Worm (Caenorhabditis elegans): ENCODE measurements around the gene glo-3.

DNA sequence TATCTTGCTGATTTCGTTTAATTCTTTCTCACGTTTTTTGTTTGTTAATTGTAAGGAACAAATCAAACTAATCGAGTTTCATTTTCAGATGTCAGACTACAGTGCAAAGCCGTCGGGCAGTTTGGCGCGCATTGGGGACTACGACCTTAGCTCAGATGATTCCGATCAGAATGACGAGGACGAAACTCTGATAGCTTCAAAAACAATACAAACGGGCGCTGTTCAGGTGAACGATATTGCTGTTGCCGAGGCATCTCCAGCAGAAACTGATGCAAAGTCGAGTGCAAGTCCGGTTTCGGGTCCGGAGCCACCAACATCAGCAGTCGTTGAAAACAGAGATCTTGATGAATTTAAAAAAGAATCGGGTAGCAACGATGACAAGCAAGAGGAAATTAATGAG is 35.7 kb downstream of the glo-3 start, which contains the start of gene bet-2:
- no peak for TF ChIP-seq ham-2 (GFP tag; optimal IDR thresholded peaks at IDR 0.05)
- TF ChIP-seq nhr-2 (tag; optimal IDR thresholded peaks at IDR 0.05) = no peak
- TF ChIP-seq unc-39 (tag; optimal IDR thresholded peaks at IDR 0.05) = no peak
- TF ChIP-seq lin-13 (tag; optimal IDR thresholded peaks at IDR 0.05) = no peak
- no peak for TF ChIP-seq pha-4 (tag; optimal IDR thresholded peaks at IDR 0.05)
- no peak for TF ChIP-seq sptf-1 (tag; optimal IDR thresholded peaks at IDR 0.05)
- TF ChIP-seq unc-62 (GFP tag; optimal IDR thresholded peaks at IDR 0.05) = no peak
- TF ChIP-seq nhr-237 (tag; optimal IDR thresholded peaks at IDR 0.05) = no peak
- no peak for TF ChIP-seq snpc-4 (tag; optimal IDR thresholded peaks at IDR 0.05)

Measured in whole organism, mixed stage, embryonic.